Worm (Caenorhabditis elegans) whole organism, L2 larva: ENCODE results near the gene acs-7.

Source experiments
- alr-1 ChIP-seq: fragments of 150-350 bp; optimal IDR thresholded peaks from 2 replicates; lab custom pipeline; 2014; ENCODE audit warnings: missing biosample characterization, missing genetic modification characterization
- nhr-23 ChIP-seq: fragments of 150-350 bp; optimal IDR thresholded peaks from 2 replicates; lab custom pipeline; 2014; ENCODE audit warnings: missing biosample characterization, missing genetic modification reagents, missing genetic modification characterization

DNA sequence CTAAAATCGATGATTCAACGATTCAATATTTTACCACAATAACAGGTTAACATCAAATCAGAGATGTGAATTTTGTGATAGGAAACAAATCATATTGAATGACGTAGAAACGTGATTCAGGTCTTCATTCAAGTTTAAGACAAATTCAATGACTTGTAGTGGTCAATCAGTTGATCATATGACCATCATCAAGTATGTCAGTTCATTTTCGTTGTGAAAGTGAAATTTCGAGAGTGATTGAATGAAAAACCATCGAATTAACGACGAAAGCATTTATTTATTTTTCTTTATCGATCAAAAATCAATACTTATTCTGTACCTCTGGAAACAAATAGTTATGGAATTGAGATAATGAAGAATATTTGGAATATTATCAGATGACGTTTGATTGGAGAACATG is 40.3 kb upstream of the acs-7 start:
- no peak for TF ChIP-seq nhr-23 (tag; lab: Kevin White, UChicago)
- no peak for TF ChIP-seq alr-1 (tag; lab: Kevin White, UChicago)
